Fruit fly (Drosophila melanogaster) ovary, adult (tissue): ENCODE data around the gene CG13045.

ENCODE experiments used
- CG17801 ChIP-seq: fragments of 200-800 bp; optimal IDR thresholded peaks from 2 replicates; lab custom pipeline; 2019; ENCODE audit warnings: missing biosample characterization, mild to moderate bottlenecking, missing genetic modification characterization, moderate library complexity; ENCODE audit not compliant: partially characterized antibody

The CG13045 gene

dm6 chr3L:16290850-16291249 lies at the start of gene CG13045:
Gene CG13045 (minus strand): TSS chr3L:16290950.
- no peak for TF ChIP-seq CG17801

- TF ChIP-seq CG17801 = no peak
Observed at dm6 chr3L:16339873-16340272, 49.1 kb upstream of the CG13045 start.

- no peak for TF ChIP-seq CG17801
Observed at dm6 chr3L:16339463-16339862, 48.7 kb upstream of the CG13045 start.

dm6 chr3L:16338703-16339102 lies 48.0 kb upstream of the CG13045 start, which contains the start of gene CG4998:
Gene CG4998 (plus strand): TSS chr3L:16339003.
- TF ChIP-seq CG17801 = no peak

dm6 chr3L:16337739-16338138 lies 47.0 kb upstream of the CG13045 start:
- no peak for TF ChIP-seq CG17801

dm6 chr3L:16334876-16335275 lies 44.1 kb upstream of the CG13045 start:
- no peak for TF ChIP-seq CG17801

- no peak for TF ChIP-seq CG17801
Observed at dm6 chr3L:16333013-16333412, 42.3 kb upstream of the CG13045 start, which contains the start of gene CG13056. Gene CG13056 (plus strand): TSS chr3L:16333313.

dm6 chr3L:16331633-16332032 lies 40.9 kb upstream of the CG13045 start, which contains the start of gene retinin:
Gene retinin (plus strand): TSS chr3L:16331933.
- no peak for TF ChIP-seq CG17801

- TF ChIP-seq CG17801 = no peak
Observed at dm6 chr3L:16330740-16331139, 40.0 kb upstream of the CG13045 start, which contains the start of gene CG33060. Gene CG33060 (plus strand): TSS chr3L:16331040.

dm6 chr3L:16329495-16329894 lies 38.7 kb upstream of the CG13045 start, which contains the start of gene CG33061:
Gene CG33061 (plus strand): TSS chr3L:16329795.
- TF ChIP-seq CG17801 = no peak

- TF ChIP-seq CG17801 = no peak
Observed at dm6 chr3L:16328207-16328891, 37.6 kb upstream of the CG13045 start, which contains the start of gene CG13058. Gene CG13058 (plus strand): TSS chr3L:16328841.

dm6 chr3L:16327776-16328175 lies 37.0 kb upstream of the CG13045 start, which contains the start of gene CG13038:
Gene CG13038 (minus strand): TSS chr3L:16327893.
- TF ChIP-seq CG17801 = no peak

dm6 chr3L:16326657-16327056 lies 35.9 kb upstream of the CG13045 start, which contains the start of the genes CG13040 and CG13039:
Gene CG13040 (minus strand): TSS chr3L:16326757.
Gene CG13039 (minus strand): TSS chr3L:16326762.
- no peak for TF ChIP-seq CG17801

- TF ChIP-seq CG17801 = no peak
Observed at dm6 chr3L:16323372-16323771, 32.6 kb upstream of the CG13045 start, which contains the start of gene CG13059. Gene CG13059 (plus strand): TSS chr3L:16323672.

- no peak for TF ChIP-seq CG17801
Observed at dm6 chr3L:16321172-16321571, 30.4 kb upstream of the CG13045 start, which contains the start of gene CG42718. Gene CG42718 (minus strand): TSS chr3L:16321272.

dm6 chr3L:16319399-16319906 lies 28.7 kb upstream of the CG13045 start, which contains the start of the genes CG13041 and CG13060:
Gene CG13041 (minus strand): TSS chr3L:16319526.
Gene CG13060 (plus strand): TSS chr3L:16319856.
- no peak for TF ChIP-seq CG17801

dm6 chr3L:16317724-16318123 lies 27.0 kb upstream of the CG13045 start, which contains the start of gene Nplp3:
Gene Nplp3 (plus strand): TSS chr3L:16318024.
- no peak for TF ChIP-seq CG17801
